Worm (Caenorhabditis elegans): Measurements from ENCODE around the gene bath-37.

bath-37 gene

ce11 chrIV:12047552-12048347, 20.9 kb upstream of the bath-37 start, which contains the start of gene T12G3.4:
T12G3.4 (plus strand) TSS chrIV:12048256.
- TF ChIP-seq unc-62 (GFP tag; optimal IDR thresholded peaks at IDR 0.05) = no peak

ce11 chrIV:12051049-12051792, 17.5 kb upstream of the bath-37 start, which contains the start of the genes bre-5 and spt-5:
bre-5 (minus strand) TSS chrIV:12051215.
spt-5 (plus strand) TSS chrIV:12051491.
- no peak for TF ChIP-seq unc-62 (GFP tag; optimal IDR thresholded peaks at IDR 0.05)

ce11 chrIV:12052461-12052860, 16.2 kb upstream of the bath-37 start:
- TF ChIP-seq unc-62 (GFP tag; optimal IDR thresholded peaks at IDR 0.05) = no peak

ce11 chrIV:12056603-12057002, 12.1 kb upstream of the bath-37 start, which contains the start of gene K08E4.2:
K08E4.2 (minus strand) TSS chrIV:12056656.
- TF ChIP-seq unc-62 (GFP tag; optimal IDR thresholded peaks at IDR 0.05) = no peak

- TF ChIP-seq unc-62 (GFP tag; optimal IDR thresholded peaks at IDR 0.05) = no peak
These were observed 11.2 kb upstream of the bath-37 start, which contains the start of gene K08E4.3 for ce11 chrIV:12057508-12057907. K08E4.3 (plus strand) TSS chrIV:12057742.

- no peak for TF ChIP-seq unc-62 (GFP tag; optimal IDR thresholded peaks at IDR 0.05)
These were observed 7.5 kb upstream of the bath-37 start, which contains the start of gene K08E4.8 for ce11 chrIV:12061229-12061628. K08E4.8 (minus strand) TSS chrIV:12061329.

ce11 chrIV:12075497-12075896, 6.8 kb downstream of the bath-37 start, which contains the start of gene K08E4.7:
K08E4.7 (plus strand) TSS chrIV:12075797.
- TF ChIP-seq unc-62 (GFP tag; optimal IDR thresholded peaks at IDR 0.05) = no peak

ce11 chrIV:12078112-12078812, 9.6 kb downstream of the bath-37 start, which contains the start of gene tmed-1:
tmed-1 (minus strand) TSS chrIV:12078162.
- TF ChIP-seq unc-62 (GFP tag; optimal IDR thresholded peaks at IDR 0.05) = no peak

ce11 chrIV:12078907-12079523, 10.3 kb downstream of the bath-37 start, which contains the start of gene lex-1:
lex-1 (plus strand) TSS chrIV:12079473.
- no peak for TF ChIP-seq unc-62 (GFP tag; optimal IDR thresholded peaks at IDR 0.05)

ce11 chrIV:12080807-12081206, 12.1 kb downstream of the bath-37 start:
- no peak for TF ChIP-seq unc-62 (GFP tag; optimal IDR thresholded peaks at IDR 0.05)

ce11 chrIV:12084178-12084577, 15.5 kb downstream of the bath-37 start, which contains the start of gene repo-1:
repo-1 (plus strand) TSS chrIV:12084478.
- no peak for TF ChIP-seq unc-62 (GFP tag; optimal IDR thresholded peaks at IDR 0.05)

- TF ChIP-seq unc-62 (GFP tag; optimal IDR thresholded peaks at IDR 0.05) = no peak
These were observed 15.9 kb downstream of the bath-37 start for ce11 chrIV:12084587-12084986.

- no peak for TF ChIP-seq unc-62 (GFP tag; optimal IDR thresholded peaks at IDR 0.05)
These were observed 16.4 kb downstream of the bath-37 start, which contains the start of gene rbm-34 for ce11 chrIV:12085120-12085519. rbm-34 (plus strand) TSS chrIV:12085420.

ce11 chrIV:12086498-12086897, 17.8 kb downstream of the bath-37 start:
- no peak for TF ChIP-seq unc-62 (GFP tag; optimal IDR thresholded peaks at IDR 0.05)

- no peak for TF ChIP-seq unc-62 (GFP tag; optimal IDR thresholded peaks at IDR 0.05)
These were observed 20.2 kb downstream of the bath-37 start for ce11 chrIV:12088898-12089297.

Measured in whole organism, dauer.